1 fruit fly cellular context compared by ENCODE assay signal in the genomic region with DNA sequence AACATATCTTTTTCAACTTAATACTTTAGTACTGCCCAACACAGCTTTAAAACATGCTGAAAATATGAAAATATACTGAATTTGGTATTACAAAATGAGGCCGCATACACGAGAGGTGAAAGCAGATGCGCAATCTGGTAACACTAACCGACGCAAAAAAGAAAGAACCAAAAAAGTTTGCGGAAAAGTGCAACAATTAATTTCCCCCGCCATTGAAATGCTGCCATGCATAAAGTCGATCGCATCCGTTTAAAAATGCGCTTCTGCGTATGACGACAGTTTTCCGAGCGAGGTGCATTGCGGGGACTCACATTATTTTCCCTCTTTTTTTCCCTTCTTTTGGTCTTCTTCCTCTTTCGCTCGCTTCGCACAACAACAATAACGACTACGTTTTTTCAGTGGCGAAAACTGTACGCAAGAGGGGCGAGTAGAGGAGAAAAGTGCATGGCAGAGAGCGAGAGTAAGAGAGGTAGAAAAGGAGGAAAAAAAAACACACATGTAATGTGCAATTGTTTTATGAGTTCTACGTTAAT.
A peak's percentile ranks its signal among the peaks of the same experiment; 100 is the strongest.
TF ChIP-seq lines count a peak whose summit lies in the region.

Gene Set8, plus strand, starts transcription at position 127 of the 533 bp plus-strand sequence.

TF ChIP-seq in whole organism, embryonic, 481 proteins besides CTCF, POLR2A, EP300 and RAD21 (continued from another document and continues in another):
- peak; percentile 1 for TF ChIP-seq CG30403 (GFP tag; optimal IDR thresholded peaks at IDR 0.05; lab: Kevin White, UChicago)
- no peak for TF ChIP-seq cas (GFP tag; IDR thresholded peaks at IDR 0.05; lab: Robert Waterston, UW)
- no peak for TF ChIP-seq CG12299 (tag; optimal IDR thresholded peaks at IDR 0.05; lab: Kevin White, UChicago)
- peak; percentile 68 for TF ChIP-seq Lhr (GFP tag; optimal IDR thresholded peaks at IDR 0.05; lab: Kevin White, UChicago)
- no peak for TF ChIP-seq CG11093 (GFP tag; IDR thresholded peaks at IDR 0.05; lab: Robert Waterston, UW)
- TF ChIP-seq schlank (tag; optimal IDR thresholded peaks at IDR 0.05; lab: Kevin White, UChicago) = no peak
- peak; percentile 60 for TF ChIP-seq CG12659 (GFP tag; optimal IDR thresholded peaks at IDR 0.05; lab: Kevin White, UChicago)
- no peak for TF ChIP-seq trh (GFP tag; optimal IDR thresholded peaks at IDR 0.05; lab: Kevin White, UChicago)
- no peak for TF ChIP-seq NFAT (GFP tag; IDR thresholded peaks at IDR 0.05; lab: Robert Waterston, UW)
- no peak for TF ChIP-seq crc (GFP tag; optimal IDR thresholded peaks at IDR 0.05; lab: Kevin White, UChicago)
- TF ChIP-seq gsb (GFP tag; IDR thresholded peaks at IDR 0.05; lab: Robert Waterston, UW) = no peak
- peak; percentile 31; the same call in 1 of the 2 replicates for TF ChIP-seq sna (GFP tag; IDR thresholded peaks at IDR 0.05; lab: Robert Waterston, UW; ENCODE audit: partially characterized antibody)
- TF ChIP-seq CG4730 (GFP tag; IDR thresholded peaks at IDR 0.05; lab: Robert Waterston, UW) = no peak
- TF ChIP-seq ftz-f1 (GFP tag; optimal IDR thresholded peaks at IDR 0.05; lab: Kevin White, UChicago) = no peak
- TF ChIP-seq CG7357 (GFP tag; IDR thresholded peaks at IDR 0.05; lab: Robert Waterston, UW) = no peak
- TF ChIP-seq CG11560 (tag; IDR thresholded peaks at IDR 0.05; lab: Robert Waterston, UW) = no peak
- TF ChIP-seq Scr (GFP tag; IDR thresholded peaks at IDR 0.05; lab: Robert Waterston, UW; ENCODE audit: partially characterized antibody) = no peak
- no peak for TF ChIP-seq CG4854 (GFP tag; optimal IDR thresholded peaks at IDR 0.05; lab: Kevin White, UChicago)
- TF ChIP-seq CG5953 (GFP tag; IDR thresholded peaks at IDR 0.05; lab: Robert Waterston, UW) = no peak
- TF ChIP-seq nerfin-1 (tag; optimal IDR thresholded peaks at IDR 0.05; lab: Kevin White, UChicago) = peak; percentile 45
- TF ChIP-seq CG6683 (GFP tag; optimal IDR thresholded peaks at IDR 0.05; lab: Kevin White, UChicago) = no peak
- no peak for TF ChIP-seq CG17328 (GFP tag; IDR thresholded peaks at IDR 0.05; lab: Robert Waterston, UW)
- TF ChIP-seq ac (GFP tag; optimal IDR thresholded peaks at IDR 0.05; lab: Kevin White, UChicago) = no peak
- TF ChIP-seq CG6272 (GFP tag; IDR thresholded peaks at IDR 0.05; lab: Robert Waterston, UW) = no peak
- TF ChIP-seq klu (GFP tag; IDR thresholded peaks at IDR 0.05; lab: Robert Waterston, UW) = no peak
- peak; percentile 19 for TF ChIP-seq CG8290 (GFP tag; optimal IDR thresholded peaks at IDR 0.05; lab: Kevin White, UChicago)
- no peak for TF ChIP-seq CG8290 (tag; optimal IDR thresholded peaks at IDR 0.05; lab: Kevin White, UChicago)
- TF ChIP-seq jumu (GFP tag; optimal IDR thresholded peaks at IDR 0.05; lab: Kevin White, UChicago) = no peak
- no peak for TF ChIP-seq Ravus (GFP tag; IDR thresholded peaks at IDR 0.05; lab: Robert Waterston, UW)
- TF ChIP-seq fu2 (GFP tag; optimal IDR thresholded peaks at IDR 0.05; lab: Kevin White, UChicago) = no peak
- TF ChIP-seq Dref (GFP tag; IDR thresholded peaks at IDR 0.05; lab: Robert Waterston, UW) = no peak
- TF ChIP-seq ewg (GFP tag; optimal IDR thresholded peaks at IDR 0.05; lab: Kevin White, UChicago) = no peak
- TF ChIP-seq Hsf (GFP tag; optimal IDR thresholded peaks at IDR 0.05; lab: Kevin White, UChicago) = no peak
- TF ChIP-seq psq (GFP tag; optimal IDR thresholded peaks at IDR 0.05; lab: Kevin White, UChicago) = peak; percentile 90
- TF ChIP-seq tin (GFP tag; optimal IDR thresholded peaks at IDR 0.05; lab: Kevin White, UChicago) = no peak
- no peak for TF ChIP-seq Ptx1 (GFP tag; IDR thresholded peaks at IDR 0.05; lab: Robert Waterston, UW)
- TF ChIP-seq CG1529 (GFP tag; optimal IDR thresholded peaks at IDR 0.05; lab: Kevin White, UChicago) = no peak
- TF ChIP-seq phol (tag; optimal IDR thresholded peaks at IDR 0.05; lab: Kevin White, UChicago) = peak; percentile 54
- TF ChIP-seq ham (GFP tag; IDR thresholded peaks at IDR 0.05; lab: Robert Waterston, UW) = no peak
- no peak for TF ChIP-seq CG31365 (tag; optimal IDR thresholded peaks at IDR 0.05; lab: Kevin White, UChicago)
- TF ChIP-seq Rx (GFP tag; IDR thresholded peaks at IDR 0.05; lab: Robert Waterston, UW) = no peak
- TF ChIP-seq sens-2 (GFP tag; IDR thresholded peaks at IDR 0.05; lab: Robert Waterston, UW) = no peak
- TF ChIP-seq Mad (GFP tag; optimal IDR thresholded peaks at IDR 0.05; lab: Kevin White, UChicago) = no peak
- TF ChIP-seq Opbp (GFP tag; IDR thresholded peaks at IDR 0.05; lab: Robert Waterston, UW; ENCODE audit: partially characterized antibody) = 0 out of 3 replicates have a peak, but pooled peaks have one; percentile 44
- TF ChIP-seq Fer2 (tag; optimal IDR thresholded peaks at IDR 0.05; lab: Kevin White, UChicago) = no peak
- no peak for TF ChIP-seq CG7556 (GFP tag; optimal IDR thresholded peaks at IDR 0.05; lab: Kevin White, UChicago)
- TF ChIP-seq HLH4C (GFP tag; IDR thresholded peaks at IDR 0.05; lab: Robert Waterston, UW; ENCODE audit: partially characterized antibody) = no peak
- TF ChIP-seq usp (GFP tag; optimal IDR thresholded peaks at IDR 0.05; lab: Kevin White, UChicago) = no peak
- no peak for TF ChIP-seq CG7372 (GFP tag; IDR thresholded peaks at IDR 0.05; lab: Robert Waterston, UW)
- peak; percentile 25 for TF ChIP-seq HmgD (GFP tag; optimal IDR thresholded peaks at IDR 0.05; lab: Kevin White, UChicago)
- TF ChIP-seq Atf3 (GFP tag; optimal IDR thresholded peaks at IDR 0.05; lab: Kevin White, UChicago) = no peak
- no peak for TF ChIP-seq CG32767 (GFP tag; IDR thresholded peaks at IDR 0.05; lab: Robert Waterston, UW)
- no peak for TF ChIP-seq nau (GFP tag; optimal IDR thresholded peaks at IDR 0.05; lab: Kevin White, UChicago)
- TF ChIP-seq NC2α (GFP tag; optimal IDR thresholded peaks at IDR 0.05; lab: Kevin White, UChicago) = no peak
- TF ChIP-seq CG16813 (GFP tag; IDR thresholded peaks at IDR 0.05; lab: Robert Waterston, UW; ENCODE audit: partially characterized antibody) = no peak
- TF ChIP-seq dpn (GFP tag; optimal IDR thresholded peaks at IDR 0.05; lab: Kevin White, UChicago) = no peak
- TF ChIP-seq D19B (GFP tag; optimal IDR thresholded peaks at IDR 0.05; lab: Kevin White, UChicago) = no peak
- TF ChIP-seq CG13624 (GFP tag; optimal IDR thresholded peaks at IDR 0.05; lab: Kevin White, UChicago) = peak; percentile 0
- TF ChIP-seq CG8944 (GFP tag; optimal IDR thresholded peaks at IDR 0.05; lab: Kevin White, UChicago) = no peak
- no peak for TF ChIP-seq ind (GFP tag; optimal IDR thresholded peaks at IDR 0.05; lab: Kevin White, UChicago)
- no peak for TF ChIP-seq CG3065 (GFP tag; optimal IDR thresholded peaks at IDR 0.05; lab: Kevin White, UChicago)
- TF ChIP-seq CG16779 (GFP tag; IDR thresholded peaks at IDR 0.05; lab: Robert Waterston, UW) = no peak
- peak; percentile 91 for TF ChIP-seq CG4617 (GFP tag; optimal IDR thresholded peaks at IDR 0.05; lab: Kevin White, UChicago; ENCODE audit: borderline replicate concordance)
- peak; percentile 43 for TF ChIP-seq MBD-R2 (GFP tag; IDR thresholded peaks at IDR 0.05; lab: Robert Waterston, UW)
- no peak for TF ChIP-seq al (GFP tag; IDR thresholded peaks at IDR 0.05; lab: Robert Waterston, UW)
- TF ChIP-seq CG10654 (GFP tag; optimal IDR thresholded peaks at IDR 0.05; lab: Kevin White, UChicago) = no peak
- TF ChIP-seq Hr3 (GFP tag; optimal IDR thresholded peaks at IDR 0.05; lab: Kevin White, UChicago) = peak; percentile 4
- TF ChIP-seq CG17361 (GFP tag; IDR thresholded peaks at IDR 0.05; lab: Robert Waterston, UW) = no peak
- TF ChIP-seq ERR (GFP tag; optimal IDR thresholded peaks at IDR 0.05; lab: Kevin White, UChicago) = no peak
- peak; percentile 66 for TF ChIP-seq CG14710 (tag; optimal IDR thresholded peaks at IDR 0.05; lab: Kevin White, UChicago)
- no peak for TF ChIP-seq exex (tag; optimal IDR thresholded peaks at IDR 0.05; lab: Kevin White, UChicago)
- no peak for TF ChIP-seq sisA (GFP tag; IDR thresholded peaks at IDR 0.05; lab: Robert Waterston, UW)
- TF ChIP-seq CG43689 (GFP tag; IDR thresholded peaks at IDR 0.05; lab: Robert Waterston, UW) = no peak
- no peak for TF ChIP-seq croc (GFP tag; conservative IDR thresholded peaks at IDR 0.05; lab: Robert Waterston, UW)
- TF ChIP-seq CG10147 (GFP tag; optimal IDR thresholded peaks at IDR 0.05; lab: Kevin White, UChicago) = no peak
- peak; percentile 45; the same call in 1 of the 2 replicates for TF ChIP-seq Bgb (GFP tag; IDR thresholded peaks at IDR 0.05; lab: Robert Waterston, UW; ENCODE audit: partially characterized antibody)
- no peak for TF ChIP-seq ATbp (GFP tag; optimal IDR thresholded peaks at IDR 0.05; lab: Kevin White, UChicago)
- TF ChIP-seq grau (tag; optimal IDR thresholded peaks at IDR 0.05; lab: Kevin White, UChicago) = no peak
- no peak for TF ChIP-seq kay (GFP tag; optimal IDR thresholded peaks at IDR 0.05; lab: Kevin White, UChicago)
- TF ChIP-seq CG33557 (GFP tag; optimal IDR thresholded peaks at IDR 0.05; lab: Kevin White, UChicago) = no peak
- TF ChIP-seq dysf (GFP tag; IDR thresholded peaks at IDR 0.05; lab: Robert Waterston, UW) = no peak
- TF ChIP-seq yki (optimal IDR thresholded peaks at IDR 0.05; lab: Kevin White, UChicago) = no peak
- TF ChIP-seq CG11723 (GFP tag; optimal IDR thresholded peaks at IDR 0.05; lab: Kevin White, UChicago) = no peak
- no peak for TF ChIP-seq CG12236 (GFP tag; optimal IDR thresholded peaks at IDR 0.05; lab: Kevin White, UChicago)
- no peak for TF ChIP-seq zfh2 (GFP tag; optimal IDR thresholded peaks at IDR 0.05; lab: Kevin White, UChicago)
- no peak for TF ChIP-seq nerfin-2 (GFP tag; IDR thresholded peaks at IDR 0.05; lab: Robert Waterston, UW; ENCODE audit: partially characterized antibody)
- no peak for TF ChIP-seq Awh (GFP tag; IDR thresholded peaks at IDR 0.05; lab: Robert Waterston, UW)
- TF ChIP-seq Dfd (GFP tag; optimal IDR thresholded peaks at IDR 0.05; lab: Kevin White, UChicago) = no peak
- no peak for TF ChIP-seq CG33213 (GFP tag; optimal IDR thresholded peaks at IDR 0.05; lab: Kevin White, UChicago)
- no peak for TF ChIP-seq CG32532 (GFP tag; IDR thresholded peaks at IDR 0.05; lab: Robert Waterston, UW)
- no peak for TF ChIP-seq CG15514 (GFP tag; optimal IDR thresholded peaks at IDR 0.05; lab: Kevin White, UChicago)
- no peak for TF ChIP-seq Mes4 (GFP tag; optimal IDR thresholded peaks at IDR 0.05; lab: Kevin White, UChicago)
- no peak for TF ChIP-seq Hr78 (GFP tag; optimal IDR thresholded peaks at IDR 0.05; lab: Kevin White, UChicago)
- no peak for TF ChIP-seq lmd (GFP tag; IDR thresholded peaks at IDR 0.05; lab: Robert Waterston, UW)
- TF ChIP-seq ap (GFP tag; IDR thresholded peaks at IDR 0.05; lab: Robert Waterston, UW) = no peak
- TF ChIP-seq CG7786 (GFP tag; optimal IDR thresholded peaks at IDR 0.05; lab: Kevin White, UChicago) = no peak
- no peak for TF ChIP-seq rib (GFP tag; IDR thresholded peaks at IDR 0.05; lab: Robert Waterston, UW)
- no peak for TF ChIP-seq wor (GFP tag; IDR thresholded peaks at IDR 0.05; lab: Robert Waterston, UW)
- no peak for TF ChIP-seq Dip3 (GFP tag; optimal IDR thresholded peaks at IDR 0.05; lab: Kevin White, UChicago)
- peak; percentile 44 for TF ChIP-seq CG15601 (tag; optimal IDR thresholded peaks at IDR 0.05; lab: Kevin White, UChicago)
- TF ChIP-seq CG17568 (GFP tag; optimal IDR thresholded peaks at IDR 0.05; lab: Kevin White, UChicago) = no peak
- TF ChIP-seq pb (GFP tag; optimal IDR thresholded peaks at IDR 0.05; lab: Kevin White, UChicago) = no peak
- peak; percentile 82 for TF ChIP-seq nom (GFP tag; optimal IDR thresholded peaks at IDR 0.05; lab: Kevin White, UChicago)
- peak; percentile 33; the same call in 1 of the 3 replicates for TF ChIP-seq row (GFP tag; IDR thresholded peaks at IDR 0.05; lab: Robert Waterston, UW)
- no peak for TF ChIP-seq Oli (tag; optimal IDR thresholded peaks at IDR 0.05; lab: Kevin White, UChicago)
- TF ChIP-seq CG6175 (GFP tag; IDR thresholded peaks at IDR 0.05; lab: Robert Waterston, UW) = no peak
- TF ChIP-seq CG4282 (GFP tag; optimal IDR thresholded peaks at IDR 0.05; lab: Kevin White, UChicago) = no peak
- TF ChIP-seq CG16815 (GFP tag; optimal IDR thresholded peaks at IDR 0.05; lab: Kevin White, UChicago) = no peak
- TF ChIP-seq CG4360 (GFP tag; IDR thresholded peaks at IDR 0.05; lab: Robert Waterston, UW) = peak; percentile 88
- no peak for TF ChIP-seq Nf-YB (GFP tag; optimal IDR thresholded peaks at IDR 0.05; lab: Kevin White, UChicago)
- no peak for TF ChIP-seq danr (GFP tag; IDR thresholded peaks at IDR 0.05; lab: Robert Waterston, UW)
- no peak for TF ChIP-seq scrt (GFP tag; optimal IDR thresholded peaks at IDR 0.05; lab: Kevin White, UChicago)
- no peak for TF ChIP-seq Poxn (GFP tag; IDR thresholded peaks at IDR 0.05; lab: Robert Waterston, UW)
- no peak for TF ChIP-seq kah (GFP tag; optimal IDR thresholded peaks at IDR 0.05; lab: Kevin White, UChicago)
- TF ChIP-seq BEAF-32 (GFP tag; optimal IDR thresholded peaks at IDR 0.05; lab: Kevin White, UChicago) = peak; percentile 41
- TF ChIP-seq CG7271 (tag; optimal IDR thresholded peaks at IDR 0.05; lab: Kevin White, UChicago) = no peak
- no peak for TF ChIP-seq HLH54F (GFP tag; optimal IDR thresholded peaks at IDR 0.05; lab: Kevin White, UChicago)
- TF ChIP-seq CG7839 (tag; optimal IDR thresholded peaks at IDR 0.05; lab: Kevin White, UChicago) = no peak
- no peak for TF ChIP-seq sob (GFP tag; IDR thresholded peaks at IDR 0.05; lab: Robert Waterston, UW)
- peak; percentile 63; the same call in 1 of the 2 replicates for TF ChIP-seq Drgx (GFP tag; IDR thresholded peaks at IDR 0.05; lab: Robert Waterston, UW)
- peak in 1 of 3 experiments; percentile 80 for TF ChIP-seq Stat92E (GFP tag; optimal IDR thresholded peaks at IDR 0.05; lab: Kevin White, UChicago)
- no peak for TF ChIP-seq ems (GFP tag; optimal IDR thresholded peaks at IDR 0.05; lab: Kevin White, UChicago)
- TF ChIP-seq Med (GFP tag; lab: Kevin White, UChicago) = peak; percentile 79
- TF ChIP-seq CG3163 (GFP tag; optimal IDR thresholded peaks at IDR 0.05; lab: Kevin White, UChicago) = no peak
- TF ChIP-seq CG1233 (GFP tag; optimal IDR thresholded peaks at IDR 0.05; lab: Kevin White, UChicago) = no peak
- TF ChIP-seq CG17829 (tag; optimal IDR thresholded peaks at IDR 0.05; lab: Kevin White, UChicago) = peak; percentile 5
- TF ChIP-seq Dll (GFP tag; IDR thresholded peaks at IDR 0.05; lab: Robert Waterston, UW; ENCODE audit: partially characterized antibody) = peak; percentile 38; the same call in 2 of the 4 replicates
- TF ChIP-seq pfk (GFP tag; optimal IDR thresholded peaks at IDR 0.05; lab: Kevin White, UChicago) = no peak
- TF ChIP-seq cwo (GFP tag; optimal IDR thresholded peaks at IDR 0.05; lab: Kevin White, UChicago) = no peak
- no peak for TF ChIP-seq aop (GFP tag; IDR thresholded peaks at IDR 0.05; lab: Robert Waterston, UW)
- no peak for TF ChIP-seq p53 (GFP tag; optimal IDR thresholded peaks at IDR 0.05; lab: Kevin White, UChicago)
